Fruit fly (Drosophila melanogaster): ENCODE results near the gene CG33178.
A peak's percentile ranks its signal among the peaks of the same experiment; 100 is the strongest.

The CG33178 gene

DNA sequence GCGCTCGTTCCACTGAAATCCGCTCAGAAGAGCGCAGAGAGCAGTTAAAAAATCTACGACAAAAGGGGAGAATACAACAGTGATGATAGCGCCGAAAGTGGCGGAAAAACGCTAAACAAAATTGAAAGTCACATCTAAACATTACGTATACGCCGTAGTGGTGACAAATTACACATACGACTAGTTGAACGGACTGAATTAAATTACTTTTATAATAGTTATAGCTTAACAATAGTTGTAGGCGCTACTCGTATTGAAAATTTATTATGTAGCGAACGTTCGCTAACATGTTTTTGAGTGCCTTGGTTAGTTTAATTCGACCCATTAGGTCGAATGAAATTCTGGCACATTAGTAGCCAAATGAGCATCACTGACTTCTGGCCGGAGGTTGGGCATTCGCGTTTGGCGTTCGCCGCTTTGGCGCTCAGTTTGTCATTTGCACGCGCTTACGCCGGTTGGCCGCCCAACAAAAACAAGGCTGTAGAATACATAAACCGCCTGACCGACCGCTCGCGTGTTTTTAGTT lies 38.9 kb upstream of the CG33178 start, which contains the start of gene CG5541 (continued):
- peak; percentile 6 for TF ChIP-seq phol (tag; optimal IDR thresholded peaks at IDR 0.05)
- TF ChIP-seq Tbp (GFP tag; optimal IDR thresholded peaks at IDR 0.05) = no peak
- TF ChIP-seq nerfin-1 (tag; optimal IDR thresholded peaks at IDR 0.05) = no peak
- TF ChIP-seq B-H2 (GFP tag; optimal IDR thresholded peaks at IDR 0.05) = peak; percentile 8
- peak; percentile 57 for TF ChIP-seq CG9932 (GFP tag; IDR thresholded peaks at IDR 0.05)
- TF ChIP-seq vnd (GFP tag; IDR thresholded peaks at IDR 0.05; ENCODE audit: partially characterized antibody) = no peak
- no peak for TF ChIP-seq CG10321 (GFP tag; IDR thresholded peaks at IDR 0.05)
- TF ChIP-seq CG12071 (GFP tag; optimal IDR thresholded peaks at IDR 0.05) = no peak
- TF ChIP-seq CG11398 (GFP tag; optimal IDR thresholded peaks at IDR 0.05) = no peak
- TF ChIP-seq Med (GFP tag) = peak; percentile 61
- TF ChIP-seq CG10543 (GFP tag; optimal IDR thresholded peaks at IDR 0.05) = peak; percentile 82
- no peak for TF ChIP-seq aop (GFP tag; IDR thresholded peaks at IDR 0.05)
- no peak for TF ChIP-seq CG17186 (GFP tag; optimal IDR thresholded peaks at IDR 0.05)
- no peak for TF ChIP-seq bowl (GFP tag; IDR thresholded peaks at IDR 0.05)
- peak; percentile 5 for TF ChIP-seq CG12219 (GFP tag; optimal IDR thresholded peaks at IDR 0.05)
- no peak for TF ChIP-seq CG1647 (GFP tag; optimal IDR thresholded peaks at IDR 0.05)
- TF ChIP-seq ranshi (GFP tag; IDR thresholded peaks at IDR 0.05) = no peak
- TF ChIP-seq CG14965 (GFP tag; optimal IDR thresholded peaks at IDR 0.05; ENCODE audit: borderline replicate concordance) = no peak
- no peak for TF ChIP-seq danr (GFP tag; IDR thresholded peaks at IDR 0.05)
- TF ChIP-seq eyg (GFP tag; optimal IDR thresholded peaks at IDR 0.05) = no peak
- TF ChIP-seq CG6854 (GFP tag; optimal IDR thresholded peaks at IDR 0.05) = peak; percentile 33
- TF ChIP-seq fd3F (GFP tag; optimal IDR thresholded peaks at IDR 0.05) = no peak
- TF ChIP-seq NC2β (GFP tag; optimal IDR thresholded peaks at IDR 0.05) = no peak
- TF ChIP-seq CG32767 (GFP tag; IDR thresholded peaks at IDR 0.05) = no peak
- peak; percentile 32 for TF ChIP-seq CG12659 (GFP tag; optimal IDR thresholded peaks at IDR 0.05)
- no peak for TF ChIP-seq zf30C (GFP tag; optimal IDR thresholded peaks at IDR 0.05)
- TF ChIP-seq CG4730 (GFP tag; IDR thresholded peaks at IDR 0.05) = no peak
- no peak for TF ChIP-seq gfzf (GFP tag; optimal IDR thresholded peaks at IDR 0.05)
- TF ChIP-seq D19B (GFP tag; optimal IDR thresholded peaks at IDR 0.05) = no peak
- TF ChIP-seq repo (GFP tag; optimal IDR thresholded peaks at IDR 0.05) = no peak
- no peak for TF ChIP-seq Hmx (GFP tag; optimal IDR thresholded peaks at IDR 0.05)
- TF ChIP-seq org-1 (GFP tag; optimal IDR thresholded peaks at IDR 0.05) = no peak
- no peak for TF ChIP-seq sc (optimal IDR thresholded peaks at IDR 0.05)
- TF ChIP-seq sc (GFP tag; optimal IDR thresholded peaks at IDR 0.05) = no peak
- TF ChIP-seq kni (GFP tag; optimal IDR thresholded peaks at IDR 0.05) = no peak
- no peak for TF ChIP-seq CG32532 (GFP tag; IDR thresholded peaks at IDR 0.05)
- TF ChIP-seq CG32772 (GFP tag; IDR thresholded peaks at IDR 0.05) = no peak
- no peak for TF ChIP-seq hkb (optimal IDR thresholded peaks at IDR 0.05)
- TF ChIP-seq hkb (GFP tag; IDR thresholded peaks at IDR 0.05) = no peak
- TF ChIP-seq tin (GFP tag; optimal IDR thresholded peaks at IDR 0.05) = no peak
- no peak for TF ChIP-seq br (optimal IDR thresholded peaks at IDR 0.05)
- TF ChIP-seq caup (GFP tag; optimal IDR thresholded peaks at IDR 0.05; ENCODE audit: severe bottlenecking) = no peak
- no peak for TF ChIP-seq Oli (tag; optimal IDR thresholded peaks at IDR 0.05)
- no peak for TF ChIP-seq Spps (tag; optimal IDR thresholded peaks at IDR 0.05)
- TF ChIP-seq pfk (GFP tag; optimal IDR thresholded peaks at IDR 0.05) = no peak
- TF ChIP-seq Eip74EF (GFP tag; optimal IDR thresholded peaks at IDR 0.05) = no peak
- TF ChIP-seq eve (GFP tag; optimal IDR thresholded peaks at IDR 0.05) = no peak
- no peak for TF ChIP-seq fd102C (GFP tag; optimal IDR thresholded peaks at IDR 0.05)
- peak; percentile 92 for TF ChIP-seq row (GFP tag; IDR thresholded peaks at IDR 0.05)
- no peak for TF ChIP-seq nau (GFP tag; optimal IDR thresholded peaks at IDR 0.05)
- TF ChIP-seq lov (optimal IDR thresholded peaks at IDR 0.05) = no peak
- no peak for TF ChIP-seq lov (GFP tag; IDR thresholded peaks at IDR 0.05)

Data from whole organism, embryonic.